Fruit fly (Drosophila melanogaster): ENCODE results near the gene Ugalt.

dm6 chrX:2732127-2732526, 28.5 kb upstream of the Ugalt start, which contains the start of the genes ttm50 and CG2712:
- no peak for TF ChIP-seq CG8478 (optimal IDR thresholded peaks at IDR 0.05)
- TF ChIP-seq CTCF (optimal IDR thresholded peaks at IDR 0.05), result no peak

Measured in S2 (cell line).